Worm (Caenorhabditis elegans): ENCODE measurements around the gene drd-1.

drd-1 gene

DNA sequence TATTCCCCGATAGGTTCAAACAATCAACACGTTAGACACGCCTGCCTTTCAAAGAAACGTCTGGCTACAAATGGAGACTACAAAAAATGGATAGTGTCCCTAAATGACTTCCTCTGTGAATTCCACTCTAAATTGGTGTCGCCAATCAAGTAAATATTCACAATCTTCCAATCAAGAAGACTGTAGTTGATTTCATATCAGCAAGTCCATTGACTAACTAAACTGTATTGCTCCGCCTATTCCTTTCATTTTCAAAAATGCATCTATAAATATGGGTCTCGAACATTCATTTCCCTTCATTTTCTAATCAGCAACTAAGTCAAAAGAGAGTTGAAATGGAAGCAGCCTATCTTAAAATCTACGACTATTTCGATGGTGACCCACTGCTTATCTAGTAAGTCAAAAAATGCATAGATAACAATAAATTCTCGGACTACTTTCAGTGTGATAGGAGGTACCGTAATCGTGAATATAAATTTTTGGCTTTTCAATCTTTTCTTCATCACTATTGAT, at the start of gene drd-1 (continued):
- TF ChIP-seq dve-1 (tag; optimal IDR thresholded peaks at IDR 0.05; ENCODE audit: insufficient read depth) (peak; percentile 71), duxl-1 (tag; optimal IDR thresholded peaks at IDR 0.05; ENCODE audit: poor library complexity) (no peak), nhr-28 (tag; optimal IDR thresholded peaks at IDR 0.05) (peak; percentile 92), arid-1 (GFP tag; conservative IDR thresholded peaks at IDR 0.05) (no peak), fos-1 (tag; optimal IDR thresholded peaks at IDR 0.05) (peak; percentile 37), nhr-6 (tag; optimal IDR thresholded peaks at IDR 0.05) (no peak), lin-38 (GFP tag; IDR thresholded peaks at IDR 0.05) (no peak), mdt-29 (GFP tag; IDR thresholded peaks at IDR 0.05) (no peak)

DNA sequence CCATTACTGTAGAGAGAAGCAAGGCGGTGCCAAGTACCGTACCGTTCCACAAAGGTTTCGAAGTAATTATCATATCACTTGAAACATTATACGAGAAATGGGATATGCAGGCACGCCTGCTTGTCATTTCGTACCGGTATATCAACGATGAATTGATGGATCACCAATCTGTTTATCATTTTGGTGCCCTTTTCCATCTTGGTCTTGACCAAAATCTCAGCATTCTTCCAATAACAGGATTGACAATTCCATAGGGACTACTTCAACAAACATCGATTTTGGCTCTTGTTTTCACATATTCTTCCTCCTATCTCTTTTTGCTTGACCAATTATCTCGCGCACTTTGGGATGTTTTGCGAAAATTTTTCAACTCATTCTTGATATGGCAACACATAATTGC, 48.7 kb upstream of the drd-1 start:
- peak in 1 of 2 experiments; percentile 93 for TF ChIP-seq unc-62 (GFP tag; optimal IDR thresholded peaks at IDR 0.05 in 1 of 2)
- TF ChIP-seq unc-62 (tag; optimal IDR thresholded peaks at IDR 0.05), result no peak
- no peak for TF ChIP-seq ces-1 (GFP tag; optimal IDR thresholded peaks at IDR 0.05)
- TF ChIP-seq tag-97 (GFP tag; IDR thresholded peaks at IDR 0.05), result no peak

ce11 chrII:8344803-8345202, 43.0 kb upstream of the drd-1 start:
- TF ChIP-seq unc-62 (GFP tag; optimal IDR thresholded peaks at IDR 0.05 in 1 of 2) (peak in 1 of 2 experiments; percentile 70), unc-62 (tag; optimal IDR thresholded peaks at IDR 0.05) (no peak), pha-4 (GFP tag; IDR thresholded peaks at IDR 0.05) (no peak), pha-4 (tag; optimal IDR thresholded peaks at IDR 0.05) (no peak)

ce11 chrII:8345613-8346012, 42.2 kb upstream of the drd-1 start:
- TF ChIP-seq unc-62 (GFP tag; optimal IDR thresholded peaks at IDR 0.05 in 1 of 2) (peak in 1 of 2 experiments; percentile 96), unc-62 (tag; optimal IDR thresholded peaks at IDR 0.05) (no peak), Y105C5A.15 (GFP tag; IDR thresholded peaks at IDR 0.05) (no peak)

- no peak for TF ChIP-seq daf-8 (GFP tag; IDR thresholded peaks at IDR 0.05)
- TF ChIP-seq unc-39 (tag; optimal IDR thresholded peaks at IDR 0.05), result no peak
- TF ChIP-seq fkh-10 (GFP tag; optimal IDR thresholded peaks at IDR 0.05), result no peak
- TF ChIP-seq tag-97 (GFP tag; IDR thresholded peaks at IDR 0.05), result no peak
These were observed 41.5 kb upstream of the drd-1 start, which contains the start of gene eff-1 for ce11 chrII:8346384-8346783. Gene eff-1 (plus strand): TSS chrII:8346684.

DNA sequence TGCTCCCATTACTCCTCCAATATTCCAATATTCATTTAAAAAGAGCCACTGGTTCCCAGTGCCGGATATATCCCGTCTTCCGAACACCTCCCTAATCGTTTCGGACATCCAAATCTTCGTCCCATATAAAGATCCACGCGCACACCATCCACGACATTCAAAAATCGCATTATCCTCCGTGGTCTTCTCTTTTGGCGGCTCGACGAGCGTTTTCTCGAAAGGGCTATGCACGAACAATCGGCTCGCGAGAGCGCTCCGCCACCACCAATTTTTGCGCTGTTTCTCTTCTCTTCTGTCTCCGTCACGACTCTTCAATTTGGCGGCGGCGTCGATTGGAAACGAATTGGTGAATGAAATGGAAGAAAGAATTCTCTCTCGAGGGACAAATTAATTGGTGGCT, 34.6 kb upstream of the drd-1 start:
- TF ChIP-seq ctbp-1 (GFP tag; IDR thresholded peaks at IDR 0.05) (peak; percentile 53; the same call in 1 of the 2 replicates), hmg-1.1 (GFP tag; IDR thresholded peaks at IDR 0.05) (0 out of 2 replicates have a peak, but pooled peaks have one; percentile 26), pqm-1 (tag; optimal IDR thresholded peaks at IDR 0.05) (no peak)

DNA sequence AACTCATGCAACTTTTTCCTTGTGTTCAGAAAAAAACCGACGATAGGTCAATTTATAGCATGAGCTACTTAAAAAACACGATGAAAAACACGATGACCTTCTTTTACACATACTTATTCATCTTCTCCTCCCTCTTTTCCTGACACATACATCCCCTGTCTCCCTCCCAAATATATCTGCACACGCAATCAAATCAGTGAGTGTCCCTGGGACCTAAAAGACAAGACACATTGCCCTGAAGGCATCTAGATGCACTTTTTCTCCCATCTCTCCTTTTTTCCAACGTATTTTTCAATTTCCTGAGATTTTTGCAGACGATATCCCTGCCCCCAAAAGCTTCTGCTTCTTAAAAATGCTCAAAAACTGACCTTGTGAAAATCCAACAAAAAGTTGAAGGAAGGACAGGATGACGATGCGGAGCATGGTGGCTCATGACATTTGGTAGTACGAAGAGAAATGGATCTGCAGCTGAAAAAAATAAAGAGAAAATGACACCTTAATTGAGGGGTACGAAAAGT, 33.6 kb upstream of the drd-1 start, which contains the start of gene C26D10.6:
TSS of gene C26D10.6 (minus strand) at position 468 of the 518 bp plus-strand sequence.
- TF ChIP-seq nhr-41 (GFP tag; IDR thresholded peaks at IDR 0.05) (no peak), gei-8 (GFP tag; optimal IDR thresholded peaks at IDR 0.05) (no peak), tag-97 (GFP tag; IDR thresholded peaks at IDR 0.05) (no peak), ztf-7 (tag; optimal IDR thresholded peaks at IDR 0.05) (no peak), aha-1 (tag) (no peak), dve-1 (tag; optimal IDR thresholded peaks at IDR 0.05; ENCODE audit: insufficient read depth) (no peak), hif-1 (tag; optimal IDR thresholded peaks at IDR 0.05) (no peak), vab-7 (GFP tag; IDR thresholded peaks at IDR 0.05) (no peak), ceh-44 (GFP tag; IDR thresholded peaks at IDR 0.05) (no peak), madf-9 (GFP tag; conservative IDR thresholded peaks at IDR 0.05) (no peak), zip-11 (GFP tag; IDR thresholded peaks at IDR 0.05) (no peak), aly-2 (tag; optimal IDR thresholded peaks at IDR 0.05) (no peak), cey-2 (tag; optimal IDR thresholded peaks at IDR 0.05; ENCODE audit: borderline replicate concordance, insufficient read depth) (no peak), mxl-2 (GFP tag; conservative IDR thresholded peaks at IDR 0.05) (no peak)
